Worm (Caenorhabditis elegans) whole organism, L3 larva: ENCODE measurements around the gene C09G4.4.

Source experiments
- R02D3.7 ChIP-seq: fragments of 150-350 bp; optimal IDR thresholded peaks from 2 replicates; lab custom pipeline; 2014; ENCODE audit warnings: missing biosample characterization, missing genetic modification characterization
- ama-1 ChIP-seq: fragments of 150-350 bp; optimal IDR thresholded peaks from 2 replicates; lab custom pipeline; 2018
- ceh-28 ChIP-seq: fragments of 150-350 bp; optimal IDR thresholded peaks from 2 replicates; lab custom pipeline; 2014; ENCODE audit warnings: missing biosample characterization, missing genetic modification reagents, missing genetic modification characterization
- daf-12 ChIP-seq: fragments of 150-350 bp; optimal IDR thresholded peaks from 2 replicates; lab custom pipeline; 2014; ENCODE audit warnings: missing biosample characterization, missing genetic modification reagents, missing genetic modification characterization
- egl-27 ChIP-seq: sonication (generic microtip); optimal IDR thresholded peaks from 4 replicates; lab custom pipeline; 2017; ENCODE audit warnings: missing biosample characterization, missing genetic modification reagents, missing genetic modification characterization
- egl-5 ChIP-seq: fragments of 150-350 bp; optimal IDR thresholded peaks from 2 replicates; lab custom pipeline; 2017; ENCODE audit warnings: missing biosample characterization, missing genetic modification reagents, missing genetic modification characterization, inconsistent platforms
- elt-3 ChIP-seq, 3 experiments: fragments of 150-350 bp in 1 of 3; sonication (generic microtip) in 2 of 3; optimal IDR thresholded peaks; 2 replicates in 2 of 3; 4 replicates in 1 of 3; lab custom pipeline; 2014 to 2017; ENCODE audit warnings: missing biosample characterization in 3 of 3, missing genetic modification characterization in 3 of 3
- eor-1 ChIP-seq, 2 experiments: fragments of 150-350 bp; optimal IDR thresholded peaks; 2 replicates each; lab custom pipeline; 2014 to 2018; ENCODE audit warnings: missing biosample characterization in 2 of 2, missing genetic modification characterization in 2 of 2
- fkh-2 ChIP-seq: fragments of 150-350 bp; optimal IDR thresholded peaks from 2 replicates; lab custom pipeline; 2014; ENCODE audit warnings: missing biosample characterization, missing genetic modification reagents, missing genetic modification characterization
- hmg-11 ChIP-seq: sonication (generic microtip); optimal IDR thresholded peaks from 2 replicates; lab custom pipeline; 2016; ENCODE audit warnings: missing genetic modification characterization, missing compliant biosample characterization
- jun-1 ChIP-seq: fragments of 150-350 bp; optimal IDR thresholded peaks from 2 replicates; lab custom pipeline; 2014; ENCODE audit warnings: missing biosample characterization, missing genetic modification reagents, missing genetic modification characterization
- lin-15B ChIP-seq: fragments of 150-350 bp; optimal IDR thresholded peaks from 2 replicates; lab custom pipeline; 2014; ENCODE audit warnings: missing biosample characterization, missing genetic modification characterization
- lin-39 ChIP-seq: fragments of 150-350 bp; optimal IDR thresholded peaks from 2 replicates; lab custom pipeline; 2018; ENCODE audit warnings: missing biosample characterization, missing genetic modification reagents, missing genetic modification characterization
- lsy-12 ChIP-seq: sonication (generic microtip); optimal IDR thresholded peaks from 2 replicates; lab custom pipeline; 2016; ENCODE audit warnings: mild to moderate bottlenecking, missing genetic modification characterization, missing compliant biosample characterization
- mml-1 ChIP-seq: fragments of 150-350 bp; sonication (generic microtip); optimal IDR thresholded peaks from 3 replicates; lab custom pipeline; 2014; ENCODE audit warnings: missing biosample characterization, missing genetic modification characterization
- nfya-1 ChIP-seq: sonication (generic microtip); optimal IDR thresholded peaks from 2 replicates; lab custom pipeline; 2017; ENCODE audit warnings: missing genetic modification characterization, mild to moderate bottlenecking, missing compliant biosample characterization, antibody characterized with exemption, moderate library complexity; ENCODE audit not compliant: insufficient read depth
- nhr-12 ChIP-seq: fragments of 150-350 bp; optimal IDR thresholded peaks from 2 replicates; lab custom pipeline; 2014; ENCODE audit warnings: missing biosample characterization, missing genetic modification characterization
- nhr-237 ChIP-seq: fragments of 150-350 bp; optimal IDR thresholded peaks from 2 replicates; lab custom pipeline; 2014; ENCODE audit warnings: missing biosample characterization, missing genetic modification characterization
- nhr-25 ChIP-seq: sonication (generic microtip); optimal IDR thresholded peaks from 2 replicates; lab custom pipeline; 2017; ENCODE audit warnings: missing biosample characterization, missing genetic modification characterization
- nhr-43 ChIP-seq: sonication (generic microtip); optimal IDR thresholded peaks from 2 replicates; lab custom pipeline; 2016; ENCODE audit warnings: mild to moderate bottlenecking, missing genetic modification characterization, missing compliant biosample characterization; ENCODE audit not compliant: poor library complexity, severe bottlenecking
- pha-4 ChIP-seq: fragments of 150-350 bp; optimal IDR thresholded peaks from 2 replicates; lab custom pipeline; 2014; ENCODE audit warnings: missing biosample characterization, missing genetic modification reagents, missing genetic modification characterization
- pqm-1 ChIP-seq: fragments of 150-350 bp; optimal IDR thresholded peaks from 2 replicates; lab custom pipeline; 2017; ENCODE audit warnings: missing biosample characterization, missing genetic modification characterization, inconsistent platforms
- sea-2 ChIP-seq: fragments of 150-350 bp; sonication (generic microtip); optimal IDR thresholded peaks from 4 replicates; lab custom pipeline; 2014; ENCODE audit warnings: missing biosample characterization, missing genetic modification reagents, missing genetic modification characterization
- skn-1 ChIP-seq: fragments of 150-350 bp; optimal IDR thresholded peaks from 2 replicates; lab custom pipeline; 2014; ENCODE audit warnings: missing biosample characterization, missing genetic modification characterization
- snpc-4 ChIP-seq: fragments of 150-350 bp; optimal IDR thresholded peaks from 2 replicates; lab custom pipeline; 2014; ENCODE audit warnings: missing biosample characterization, missing genetic modification characterization
- tbx-2 ChIP-seq: sonication (generic microtip); optimal IDR thresholded peaks from 2 replicates; lab custom pipeline; 2016; ENCODE audit warnings: mild to moderate bottlenecking, missing genetic modification characterization, missing compliant biosample characterization
- unc-39 ChIP-seq: sonication (generic microtip); optimal IDR thresholded peaks from 4 replicates; lab custom pipeline; 2017; ENCODE audit warnings: missing biosample characterization, missing genetic modification characterization
- unc-62 ChIP-seq: fragments of 150-350 bp; sonication (generic microtip); optimal IDR thresholded peaks from 4 replicates; lab custom pipeline; 2014; ENCODE audit warnings: missing biosample characterization, missing genetic modification reagents, missing genetic modification characterization
- zag-1 ChIP-seq: fragments of 150-350 bp; optimal IDR thresholded peaks from 2 replicates; lab custom pipeline; 2014; ENCODE audit warnings: missing biosample characterization, missing genetic modification characterization
- ztf-4 ChIP-seq: fragments of 150-350 bp; optimal IDR thresholded peaks from 2 replicates; lab custom pipeline; 2014; ENCODE audit warnings: missing biosample characterization, missing genetic modification characterization

C09G4.4 gene

ce11 chrIV:8510534-8510933, 2.2 kb upstream of the C09G4.4 start, which contains the start of gene tag-77:
Gene tag-77 (minus strand): TSS chrIV:8510548.
- TF ChIP-seq R02D3.7 (tag; lab: Kevin White, UChicago) (no peak), unc-39 (tag; lab: Kevin White, UChicago) (no peak), jun-1 (peak; percentile 34), nhr-25 (tag; lab: Kevin White, UChicago) (peak; percentile 13), snpc-4 (tag; lab: Kevin White, UChicago) (peak; percentile 50)

- peak; percentile 11 for TF ChIP-seq lin-39 (tag; lab: Kevin White, UChicago)
- peak; percentile 55 for TF ChIP-seq egl-5 (tag; lab: Kevin White, UChicago)
- peak; percentile 48 for TF ChIP-seq hmg-11
- TF ChIP-seq elt-3 (tag; optimal IDR thresholded peaks at IDR 0.05; lab: Kevin White, UChicago) = no peak
- peak; percentile 22 for TF ChIP-seq nhr-25 (tag; lab: Kevin White, UChicago)
- peak; percentile 65 for TF ChIP-seq pha-4 (tag; lab: Kevin White, UChicago)
- TF ChIP-seq lin-15B = peak; percentile 49
- TF ChIP-seq nfya-1 = peak; percentile 57
- no peak for TF ChIP-seq unc-62 (GFP tag; lab: Kevin White, UChicago)
Measured at ce11 chrIV:8511056-8511455, 1.7 kb upstream of the C09G4.4 start, which contains the start of gene mes-6. Gene mes-6 (plus strand): TSS chrIV:8511284.

ce11 chrIV:8513619-8514018, 840 bp downstream of the C09G4.4 start, which contains the start of gene cks-1:
Gene cks-1 (plus strand): TSS chrIV:8513919.
- TF ChIP-seq pqm-1 (tag; lab: Kevin White, UChicago) (no peak), lin-15B (no peak), nhr-237 (tag; lab: Kevin White, UChicago) (no peak), sea-2 (GFP tag; lab: Kevin White, UChicago) (no peak), elt-3 (tag; optimal IDR thresholded peaks at IDR 0.05; lab: Kevin White, UChicago) (no peak), daf-12 (tag; lab: Kevin White, UChicago) (no peak), nfya-1 (no peak), nhr-12 (no peak), tbx-2 (no peak), ama-1 (lab: Kevin White, UChicago) (no peak), lsy-12 (tag; lab: Kevin White, UChicago) (no peak), zag-1 (tag; lab: Kevin White, UChicago) (no peak), mml-1 (tag; lab: Kevin White, UChicago) (no peak), eor-1 (tag; optimal IDR thresholded peaks at IDR 0.05; lab: Kevin White, UChicago) (no peak), unc-62 (GFP tag; lab: Kevin White, UChicago) (no peak)

- TF ChIP-seq ztf-4 (tag; lab: Kevin White, UChicago) (no peak), mml-1 (tag; lab: Kevin White, UChicago) (no peak)
Measured at ce11 chrIV:8514546-8514945, 1.8 kb downstream of the C09G4.4 start.

ce11 chrIV:8519949-8520348, 7.2 kb downstream of the C09G4.4 start:
- TF ChIP-seq hmg-11 = no peak
- no peak for TF ChIP-seq ceh-28 (tag; lab: Kevin White, UChicago)
- TF ChIP-seq nhr-12 = no peak
- no peak for TF ChIP-seq tbx-2
- TF ChIP-seq egl-5 (tag; lab: Kevin White, UChicago) = no peak
- no peak for TF ChIP-seq nhr-43 (tag; lab: Kevin White, UChicago)
- TF ChIP-seq elt-3 (tag; optimal IDR thresholded peaks at IDR 0.05; lab: Kevin White, UChicago) = no peak
- no peak for TF ChIP-seq fkh-2 (tag; lab: Kevin White, UChicago)

- TF ChIP-seq pqm-1 (tag; lab: Kevin White, UChicago) (no peak), unc-62 (GFP tag; lab: Kevin White, UChicago) (no peak), egl-27 (tag; lab: Kevin White, UChicago) (no peak), unc-39 (tag; lab: Kevin White, UChicago) (no peak), eor-1 (tag; optimal IDR thresholded peaks at IDR 0.05; lab: Kevin White, UChicago) (no peak), skn-1 (tag; lab: Kevin White, UChicago) (no peak), egl-5 (tag; lab: Kevin White, UChicago) (no peak), nhr-25 (tag; lab: Kevin White, UChicago) (no peak)
Measured at ce11 chrIV:8520594-8520993, 7.8 kb downstream of the C09G4.4 start, which contains the start of gene pkg-2. Gene pkg-2 (plus strand): TSS chrIV:8520894.
